Worm (Caenorhabditis elegans) whole organism, L1 larva: ENCODE measurements around the gene K09D9.9.

Source experiments
- C34B4.2 ChIP-seq: sonication (generic microtip); optimal IDR thresholded peaks from 2 replicates; lab custom pipeline; 2017; ENCODE audit warnings: mild to moderate bottlenecking, missing genetic modification characterization, missing compliant biosample characterization
- aly-2 ChIP-seq: fragments of 150-350 bp; optimal IDR thresholded peaks from 2 replicates; lab custom pipeline; 2014; ENCODE audit warnings: missing biosample characterization, missing genetic modification characterization
- ama-1 ChIP-seq: fragments of 150-350 bp; optimal IDR thresholded peaks from 2 replicates; lab custom pipeline; 2014
- blmp-1 ChIP-seq: fragments of 150-350 bp; optimal IDR thresholded peaks from 2 replicates; lab custom pipeline; 2014; ENCODE audit warnings: missing biosample characterization, missing genetic modification characterization
- ceh-8 ChIP-seq: fragments of 200-800 bp; sonication (Bioruptor generic); optimal IDR thresholded peaks from 2 replicates; lab custom pipeline; 2018; ENCODE audit warnings: mild to moderate bottlenecking, missing genetic modification characterization, moderate library complexity, missing compliant biosample characterization
- dpl-1 ChIP-seq, 3 experiments: fragments of 150-350 bp in 2 of 3; sonication (generic microtip) in 1 of 3; optimal IDR thresholded peaks; 2 replicates each; lab custom pipeline; 2014 to 2017; ENCODE audit warnings: missing biosample characterization in 3 of 3, missing genetic modification characterization in 3 of 3, missing genetic modification reagents in 3 of 3
- dsc-1 ChIP-seq: sonication (generic microtip); optimal IDR thresholded peaks from 2 replicates; lab custom pipeline; 2016; ENCODE audit warnings: mild to moderate bottlenecking, missing genetic modification characterization, missing compliant biosample characterization
- efl-3 ChIP-seq: fragments of 200-800 bp; sonication (Bioruptor generic); optimal IDR thresholded peaks from 2 replicates; lab custom pipeline; 2018; ENCODE audit warnings: mild to moderate bottlenecking, missing genetic modification characterization, missing compliant biosample characterization
- elt-3 ChIP-seq, 6 experiments: fragments of 150-350 bp in 1 of 6; sonication (generic microtip); optimal IDR thresholded peaks; 2 replicates each; lab custom pipeline; 2017 to 2018; ENCODE audit warnings: missing biosample characterization in 6 of 6, missing genetic modification characterization in 6 of 6, inconsistent platforms in 1 of 6
- fkh-4 ChIP-seq: sonication (generic microtip); optimal IDR thresholded peaks from 2 replicates; lab custom pipeline; 2016; ENCODE audit warnings: missing compliant biosample characterization, missing genetic modification characterization, borderline replicate concordance
- fkh-8 ChIP-seq: sonication (generic microtip); optimal IDR thresholded peaks from 2 replicates; lab custom pipeline; 2016; ENCODE audit warnings: mild to moderate bottlenecking, missing genetic modification characterization, missing compliant biosample characterization
- fos-1 ChIP-seq: fragments of 150-350 bp; optimal IDR thresholded peaks from 2 replicates; lab custom pipeline; 2014; ENCODE audit warnings: missing biosample characterization, missing genetic modification characterization
- grh-1 ChIP-seq: fragments of 200-800 bp; sonication (Bioruptor generic); IDR thresholded peaks from 2 replicates; pipeline ENCODE4 v1.3.6; 2022; ENCODE audit warnings: missing genetic modification reagents, missing genetic modification characterization, missing compliant biosample characterization
- hlh-17 ChIP-seq: fragments of 200-800 bp; sonication (Bioruptor generic); optimal IDR thresholded peaks from 2 replicates; lab custom pipeline; 2018; ENCODE audit warnings: missing genetic modification characterization, mild to moderate bottlenecking, missing compliant biosample characterization, moderate library complexity, borderline replicate concordance
- isw-1 ChIP-seq: fragments of 200-800 bp; sonication (Bioruptor generic); IDR thresholded peaks from 2 replicates; pipeline ENCODE4 v1.3.6; 2022; ENCODE audit warnings: missing genetic modification characterization, missing compliant biosample characterization
- lin-14 ChIP-seq: fragments of 200-800 bp; sonication (Bioruptor generic); optimal IDR thresholded peaks from 2 replicates; lab custom pipeline; 2018; ENCODE audit warnings: mild to moderate bottlenecking, missing genetic modification characterization, moderate library complexity, missing compliant biosample characterization
- lin-35 ChIP-seq, 2 experiments: fragments of 150-350 bp; optimal IDR thresholded peaks; 2 replicates each; lab custom pipeline; 2014; ENCODE audit warnings: missing biosample characterization in 2 of 2, missing genetic modification characterization in 2 of 2, missing genetic modification reagents in 2 of 2
- mdl-1 ChIP-seq, 2 experiments: fragments of 150-350 bp; optimal IDR thresholded peaks; 2 replicates each; lab custom pipeline; 2014 to 2017; ENCODE audit warnings: missing biosample characterization in 2 of 2, missing genetic modification characterization in 2 of 2, inconsistent platforms in 1 of 2
- nhr-20 ChIP-seq: sonication (generic microtip); optimal IDR thresholded peaks from 2 replicates; lab custom pipeline; 2016; ENCODE audit warnings: mild to moderate bottlenecking, missing genetic modification characterization, missing compliant biosample characterization
- nhr-28 ChIP-seq: fragments of 150-350 bp; optimal IDR thresholded peaks from 2 replicates; lab custom pipeline; 2014; ENCODE audit warnings: missing biosample characterization, missing genetic modification characterization
- nhr-47 ChIP-seq: sonication (generic microtip); optimal IDR thresholded peaks from 2 replicates; lab custom pipeline; 2016; ENCODE audit warnings: mild to moderate bottlenecking, missing genetic modification characterization, moderate library complexity, missing compliant biosample characterization
- nhr-71 ChIP-seq: sonication (generic microtip); optimal IDR thresholded peaks from 2 replicates; lab custom pipeline; 2016; ENCODE audit warnings: mild to moderate bottlenecking, missing genetic modification characterization, moderate library complexity, missing compliant biosample characterization
- nhr-77 ChIP-seq: fragments of 150-350 bp; optimal IDR thresholded peaks from 2 replicates; lab custom pipeline; 2014; ENCODE audit warnings: missing biosample characterization, missing genetic modification characterization
- nhr-84 ChIP-seq: sonication (generic microtip); optimal IDR thresholded peaks from 2 replicates; lab custom pipeline; 2017; ENCODE audit warnings: missing biosample characterization, missing genetic modification characterization
- nhr-85 ChIP-seq: sonication (generic microtip); peaks from one replicate; lab custom pipeline; 2016; ENCODE audit warnings: missing genetic modification characterization, inconsistent platforms, missing compliant biosample characterization
- pqm-1 ChIP-seq: sonication (generic microtip); optimal IDR thresholded peaks from 3 replicates; lab custom pipeline; 2017; ENCODE audit warnings: missing biosample characterization, missing genetic modification characterization
- snpc-4 ChIP-seq: fragments of 150-350 bp; optimal IDR thresholded peaks from 2 replicates; lab custom pipeline; 2014; ENCODE audit warnings: missing biosample characterization, missing genetic modification characterization
- snu-23 ChIP-seq: sonication (generic microtip); optimal IDR thresholded peaks from 2 replicates; lab custom pipeline; 2016; ENCODE audit warnings: missing genetic modification characterization, missing compliant biosample characterization
- sox-4 ChIP-seq: sonication (generic microtip); optimal IDR thresholded peaks from 2 replicates; lab custom pipeline; 2016; ENCODE audit warnings: missing genetic modification characterization, missing compliant biosample characterization
- sptf-1 ChIP-seq: fragments of 150-350 bp; optimal IDR thresholded peaks from 2 replicates; lab custom pipeline; 2014; ENCODE audit warnings: missing biosample characterization, missing genetic modification characterization
- sup-37 ChIP-seq: fragments of 200-800 bp; sonication (Bioruptor generic); optimal IDR thresholded peaks from 2 replicates; lab custom pipeline; 2018; ENCODE audit warnings: mild to moderate bottlenecking, missing genetic modification characterization, missing compliant biosample characterization
- tlp-1 ChIP-seq: fragments of 150-350 bp; optimal IDR thresholded peaks from 2 replicates; lab custom pipeline; 2014; ENCODE audit warnings: missing biosample characterization, missing genetic modification characterization
- vab-15 ChIP-seq: sonication (generic microtip); optimal IDR thresholded peaks from 2 replicates; lab custom pipeline; 2017; ENCODE audit warnings: missing genotype, mild to moderate bottlenecking, missing genetic modification characterization, missing compliant biosample characterization
- xbp-1 ChIP-seq: sonication (generic microtip); optimal IDR thresholded peaks from 2 replicates; lab custom pipeline; 2016; ENCODE audit warnings: missing genetic modification characterization, missing compliant biosample characterization

Gene K09D9.9

ce11 chrV:3985104-3985503 lies 8.8 kb downstream of the K09D9.9 start (continued):
- no peak for TF ChIP-seq C34B4.2 (tag; lab: Kevin White, UChicago)
- no peak for TF ChIP-seq isw-1 (GFP tag; lab: Robert Waterston, UW)
- peak; percentile 77 for TF ChIP-seq blmp-1 (tag; lab: Kevin White, UChicago)
- TF ChIP-seq fkh-4 (tag; lab: Kevin White, UChicago), result no peak
- no peak for TF ChIP-seq ceh-8 (GFP tag; lab: Kevin White, UChicago)
- TF ChIP-seq nhr-85, result peak; percentile 88
- TF ChIP-seq mdl-1 (tag; optimal IDR thresholded peaks at IDR 0.05; lab: Kevin White, UChicago), result no peak
- TF ChIP-seq nhr-71, result peak; percentile 20
- no peak for TF ChIP-seq hlh-17 (GFP tag; lab: Kevin White, UChicago)
- TF ChIP-seq grh-1, result no peak

- TF ChIP-seq grh-1 (0 out of 2 replicates have a peak, but pooled peaks have one; percentile 24), blmp-1 (tag; lab: Kevin White, UChicago) (peak; percentile 87), tlp-1 (no peak), nhr-85 (peak; percentile 86), mdl-1 (tag; optimal IDR thresholded peaks at IDR 0.05; lab: Kevin White, UChicago) (peak in 1 of 2 experiments; percentile 9), nhr-20 (peak; percentile 71), snu-23 (GFP tag; lab: Kevin White, UChicago) (peak; percentile 50), lin-14 (peak; percentile 46), nhr-71 (peak; percentile 58), elt-3 (tag; optimal IDR thresholded peaks at IDR 0.05; lab: Kevin White, UChicago) (peak in 1 of 6 experiments; percentile 56), sox-4 (tag; lab: Kevin White, UChicago) (no peak), pqm-1 (tag; lab: Kevin White, UChicago) (no peak), lin-35 (GFP tag; optimal IDR thresholded peaks at IDR 0.05; lab: Kevin White, UChicago) (peak in 1 of 2 experiments; percentile 15)
Observed at ce11 chrV:3984178-3984577, 9.8 kb downstream of the K09D9.9 start, which contains the start of gene nlp-29. nlp-29 (plus strand) TSS chrV:3984425.

DNA sequence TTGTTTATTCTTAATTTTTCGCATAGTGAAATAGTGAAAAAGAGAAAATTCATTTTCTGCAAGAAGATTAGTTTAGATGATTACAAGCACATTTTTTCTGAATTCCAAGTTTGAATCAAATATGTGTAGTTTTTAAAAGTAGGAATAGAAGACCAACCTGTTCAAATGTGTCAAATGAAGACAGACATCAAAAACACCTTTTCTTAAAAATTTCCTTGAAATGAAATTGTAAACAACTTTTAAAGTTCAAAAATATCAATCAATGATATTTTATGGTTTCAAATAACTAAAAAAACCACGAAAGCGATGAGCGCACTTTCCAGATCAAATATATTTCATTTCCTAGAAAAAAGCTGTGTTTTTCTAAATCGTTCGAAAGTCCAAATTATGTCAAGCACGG lies 12.3 kb downstream of the K09D9.9 start, which contains the start of gene nlp-30:
Gene nlp-30, plus strand, starts transcription at position 301 of the 400 bp plus-strand sequence.
- TF ChIP-seq nhr-84 (tag; lab: Kevin White, UChicago) (no peak), dsc-1 (tag; lab: Kevin White, UChicago) (no peak), efl-3 (GFP tag; lab: Kevin White, UChicago) (no peak), sptf-1 (tag; lab: Kevin White, UChicago) (no peak), grh-1 (no peak), nhr-28 (no peak), aly-2 (tag; lab: Kevin White, UChicago) (no peak), ceh-8 (GFP tag; lab: Kevin White, UChicago) (no peak), lin-35 (GFP tag; optimal IDR thresholded peaks at IDR 0.05; lab: Kevin White, UChicago) (no peak), fkh-8 (no peak), dpl-1 (GFP tag; optimal IDR thresholded peaks at IDR 0.05; lab: Kevin White, UChicago) (no peak), vab-15 (no peak), sup-37 (GFP tag; lab: Kevin White, UChicago) (no peak)
- TF ChIP-seq, all 84 proteins: peak for 0

DNA sequence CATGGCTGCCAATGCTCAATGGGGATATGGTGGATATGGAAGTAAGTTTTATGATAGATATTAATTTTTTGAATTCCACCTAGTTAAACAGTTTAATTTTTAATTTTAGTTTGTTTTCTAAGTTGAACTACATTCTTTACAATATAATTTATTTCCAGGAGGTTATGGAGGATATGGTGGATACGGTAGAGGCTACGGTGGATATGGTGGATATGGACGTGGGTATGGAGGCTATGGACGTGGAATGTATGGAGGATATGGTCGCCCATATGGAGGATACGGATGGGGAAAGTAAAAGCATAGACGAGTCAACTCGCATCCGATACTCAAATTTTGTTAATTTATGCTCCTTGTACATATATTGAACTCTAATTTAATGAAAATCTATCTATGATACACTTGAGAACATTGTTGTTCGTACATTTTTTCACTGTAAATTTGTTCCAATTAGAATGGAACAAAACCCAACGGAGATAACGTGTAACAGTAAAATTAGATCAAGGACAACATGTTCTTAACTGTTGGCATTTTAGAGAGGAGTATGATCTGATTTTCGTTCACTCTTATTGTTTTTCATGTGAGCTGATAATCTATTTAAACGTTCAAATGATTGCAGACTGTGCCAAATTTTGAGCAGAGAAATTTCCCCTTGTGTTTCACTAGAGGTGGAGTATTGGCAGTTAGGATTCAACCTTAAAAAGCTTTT lies 13.6 kb downstream of the K09D9.9 start:
- TF ChIP-seq nhr-84 (tag; lab: Kevin White, UChicago) (no peak), aly-2 (tag; lab: Kevin White, UChicago) (no peak), fos-1 (tag; lab: Kevin White, UChicago) (no peak), xbp-1 (tag; lab: Kevin White, UChicago) (no peak), dpl-1 (GFP tag; optimal IDR thresholded peaks at IDR 0.05; lab: Kevin White, UChicago) (no peak), nhr-77 (no peak), nhr-47 (tag; lab: Kevin White, UChicago) (no peak), snpc-4 (tag; lab: Kevin White, UChicago) (no peak), ama-1 (lab: Kevin White, UChicago) (no peak), nhr-28 (no peak), tlp-1 (no peak), mdl-1 (tag; optimal IDR thresholded peaks at IDR 0.05; lab: Kevin White, UChicago) (no peak)
